Worm (Caenorhabditis elegans): ENCODE measurements around the gene zip-3.

- TF ChIP-seq hlh-8 (tag; optimal IDR thresholded peaks at IDR 0.05) (no peak), ceh-31 (tag; optimal IDR thresholded peaks at IDR 0.05) (no peak), ama-1 (optimal IDR thresholded peaks at IDR 0.05) (no peak), ahr-1 (tag; optimal IDR thresholded peaks at IDR 0.05) (no peak), ceh-30 (tag; optimal IDR thresholded peaks at IDR 0.05) (no peak)
These were observed 16.9 kb upstream of the zip-3 start for ce11 chrII:13974136-13974535.

Data from whole organism, late embryonic.